Worm (Caenorhabditis elegans) whole organism, early embryonic: ENCODE results near the gene math-41.

Experiments used
- B0310.2 ChIP-seq: sonication (generic microtip); optimal IDR thresholded peaks from 2 replicates; lab custom pipeline; 2016; ENCODE audit warnings: mild to moderate bottlenecking, missing genetic modification characterization, missing compliant biosample characterization
- F13C5.2 ChIP-seq: sonication (generic microtip); optimal IDR thresholded peaks from 2 replicates; lab custom pipeline; 2017; ENCODE audit warnings: mild to moderate bottlenecking, missing genetic modification characterization, inconsistent platforms, missing compliant biosample characterization
- aly-1 ChIP-seq: sonication (generic microtip); optimal IDR thresholded peaks from 2 replicates; lab custom pipeline; 2016; ENCODE audit warnings: missing genetic modification characterization, missing compliant biosample characterization
- ama-1 ChIP-seq: fragments of 150-350 bp; optimal IDR thresholded peaks from 2 replicates; lab custom pipeline; 2014
- ceh-13 ChIP-seq: fragments of 200-800 bp; sonication (Bioruptor generic); optimal IDR thresholded peaks from 2 replicates; lab custom pipeline; 2018; ENCODE audit warnings: mild to moderate bottlenecking, missing genetic modification characterization, missing compliant biosample characterization
- ets-7 ChIP-seq: sonication (generic microtip); optimal IDR thresholded peaks from 2 replicates; lab custom pipeline; 2016; ENCODE audit warnings: missing genotype, missing genetic modification characterization, missing compliant biosample characterization
- flt-1 ChIP-seq: fragments of 200-800 bp; sonication (Bioruptor generic); IDR thresholded peaks from 2 replicates; pipeline ENCODE4 v1.3.6; 2022; ENCODE audit warnings: missing genetic modification characterization, missing compliant biosample characterization
- hmg-4 ChIP-seq: fragments of 200-800 bp; sonication (Bioruptor generic); optimal IDR thresholded peaks from 2 replicates; lab custom pipeline; 2018; ENCODE audit warnings: mild to moderate bottlenecking, missing genetic modification characterization, missing compliant biosample characterization
- hnd-1 ChIP-seq: sonication (generic microtip); optimal IDR thresholded peaks from 2 replicates; lab custom pipeline; 2016; ENCODE audit warnings: missing genetic modification characterization, missing compliant biosample characterization
- scrt-1 ChIP-seq: fragments of 200-800 bp; sonication (Bioruptor generic); IDR thresholded peaks from 2 replicates; pipeline ENCODE4 v1.3.6; 2022; ENCODE audit warnings: missing genetic modification characterization, missing compliant biosample characterization
- sea-1 ChIP-seq: fragments of 200-800 bp; sonication (Bioruptor generic); conservative IDR thresholded peaks from 2 replicates; pipeline ENCODE4 v1.3.6; 2022; ENCODE audit warnings: missing genetic modification characterization, missing compliant biosample characterization
- tra-4 ChIP-seq: sonication (generic microtip); optimal IDR thresholded peaks from 2 replicates; lab custom pipeline; 2017; ENCODE audit warnings: missing genetic modification characterization, missing compliant biosample characterization

DNA sequence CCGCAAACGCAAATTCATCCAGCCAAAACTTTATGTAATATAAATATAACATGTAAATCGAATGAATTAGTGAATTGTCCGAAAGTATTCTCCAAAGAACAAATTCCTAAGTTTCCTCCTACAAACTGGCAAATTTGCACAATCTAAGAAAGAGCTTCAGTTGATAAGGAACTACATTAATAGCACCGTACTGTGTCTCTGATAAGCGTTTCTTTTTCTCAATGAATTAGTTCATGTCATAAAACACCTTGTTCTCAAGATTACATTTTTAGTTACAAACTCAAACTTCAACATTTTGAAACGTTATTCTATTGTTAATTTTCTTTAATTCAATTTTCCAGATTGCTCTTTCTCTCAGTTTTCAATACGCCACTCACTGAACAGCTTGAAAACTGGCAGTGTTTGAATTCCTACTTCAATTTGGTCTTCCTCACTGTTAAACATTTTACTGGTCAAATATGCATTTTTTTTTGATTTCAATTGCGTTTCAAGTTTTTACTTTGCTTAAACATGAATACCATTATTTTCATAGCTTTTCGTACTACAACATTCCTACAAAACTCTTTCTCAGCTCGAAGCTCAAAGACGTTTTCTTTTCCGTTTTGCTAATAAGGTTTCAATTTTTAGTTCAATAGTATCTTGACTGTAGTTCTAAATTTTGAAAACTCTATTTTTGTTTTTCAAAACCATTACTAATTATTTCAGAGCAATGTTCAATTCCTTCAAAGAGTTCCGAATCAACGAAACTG lies 41.4 kb downstream of the math-41 start, which contains the start of gene math-15:
- TF ChIP-seq flt-1 (GFP tag; lab: Robert Waterston, UW) (no peak), hmg-4 (no peak), ceh-13 (GFP tag; lab: Kevin White, UChicago) (no peak), ama-1 (lab: Kevin White, UChicago) (no peak), aly-1 (tag; lab: Kevin White, UChicago) (no peak), ets-7 (no peak), tra-4 (tag; lab: Kevin White, UChicago) (no peak), scrt-1 (GFP tag; lab: Robert Waterston, UW) (no peak), hnd-1 (no peak), F13C5.2 (no peak), B0310.2 (tag; lab: Kevin White, UChicago) (no peak), sea-1 (GFP tag; lab: Robert Waterston, UW) (no peak)
